Fruit fly (Drosophila melanogaster) whole organism, embryonic: ENCODE measurements around the gene Gr39a.

Source experiments
- CG11398 ChIP-seq: fragments of 200-800 bp; sonication (Bioruptor generic); optimal IDR thresholded peaks from 2 replicates; lab custom pipeline; 2016; ENCODE audit warnings: missing biosample characterization, missing genetic modification characterization
- CG3065 ChIP-seq: fragments of 200-800 bp; sonication (Bioruptor generic); optimal IDR thresholded peaks from 2 replicates; lab custom pipeline; 2016; ENCODE audit warnings: missing biosample characterization, missing genetic modification characterization
- CG3407 ChIP-seq: fragments of 200-800 bp; sonication (Bioruptor generic); optimal IDR thresholded peaks from 2 replicates; lab custom pipeline; 2018; ENCODE audit warnings: missing biosample characterization, mild to moderate bottlenecking, missing genetic modification characterization
- CG3847 ChIP-seq: fragments of 200-800 bp; sonication (Bioruptor generic); IDR thresholded peaks from 2 replicates; pipeline ENCODE4 v1.3.6; 2022; ENCODE audit warnings: missing biosample characterization, missing genetic modification characterization
- CG4707 ChIP-seq: fragments of 200-800 bp; sonication (Bioruptor generic); optimal IDR thresholded peaks from 2 replicates; lab custom pipeline; 2018; ENCODE audit warnings: missing biosample characterization, mild to moderate bottlenecking, missing genetic modification characterization, moderate library complexity
- CG7745 ChIP-seq: fragments of 200-800 bp; sonication (Bioruptor generic); optimal IDR thresholded peaks from 2 replicates; lab custom pipeline; 2018; ENCODE audit warnings: missing biosample characterization, mild to moderate bottlenecking, missing genetic modification characterization, moderate library complexity
- Hsf ChIP-seq: fragments of 200-800 bp; sonication (Bioruptor generic); optimal IDR thresholded peaks from 3 replicates; lab custom pipeline; 2016; ENCODE audit warnings: missing biosample characterization, missing genetic modification characterization
- Optix ChIP-seq: fragments of 200-800 bp; sonication (Bioruptor generic); IDR thresholded peaks from 3 replicates; pipeline ENCODE4 v1.3.6; 2022; ENCODE audit warnings: missing biosample characterization, missing genetic modification characterization
- kah ChIP-seq: fragments of 200-800 bp; sonication (Bioruptor generic); optimal IDR thresholded peaks from 2 replicates; lab custom pipeline; 2018; ENCODE audit warnings: missing biosample characterization, mild to moderate bottlenecking, missing genetic modification characterization
- lov ChIP-seq, 2 experiments: fragments of 200-800 bp in 1 of 2; fragments of >200 bp in 1 of 2; sonication (Bioruptor generic) in 1 of 2; IDR thresholded peaks in 1 of 2; optimal IDR thresholded peaks in 1 of 2; 2 replicates in 1 of 2; 3 replicates in 1 of 2; pipeline versions ENCODE4 v1.3.6 to Lab custom; 2017 to 2022; ENCODE audit warnings: missing biosample characterization in 1 of 2, missing genetic modification characterization in 1 of 2
- oc ChIP-seq: fragments of 200-800 bp; sonication (Bioruptor generic); optimal IDR thresholded peaks from 2 replicates; lab custom pipeline; 2018; ENCODE audit warnings: missing biosample characterization, mild to moderate bottlenecking, missing genetic modification characterization, moderate library complexity
- pb ChIP-seq: fragments of 200-800 bp; sonication (Bioruptor generic); optimal IDR thresholded peaks from 3 replicates; lab custom pipeline; 2016; ENCODE audit warnings: missing biosample characterization, missing genetic modification characterization
- ssp ChIP-seq: fragments of 200-800 bp; sonication (Bioruptor generic); IDR thresholded peaks from 2 replicates; pipeline ENCODE4 v1.3.6; 2022; ENCODE audit warnings: missing biosample characterization, missing genetic modification characterization
- tio ChIP-seq: fragments of 200-800 bp; sonication (Bioruptor generic); optimal IDR thresholded peaks from 2 replicates; lab custom pipeline; 2017; ENCODE audit warnings: missing biosample characterization, missing genetic modification characterization, inconsistent platforms

- no peak for TF ChIP-seq kah (GFP tag; lab: Kevin White, UChicago)
- no peak for TF ChIP-seq Optix (GFP tag; lab: Robert Waterston, UW)
- no peak for TF ChIP-seq CG3407 (GFP tag; lab: Kevin White, UChicago)
- TF ChIP-seq Hsf (GFP tag; lab: Kevin White, UChicago): no peak
- no peak for TF ChIP-seq pb
- TF ChIP-seq CG7745 (tag; lab: Kevin White, UChicago): no peak
- TF ChIP-seq CG4707 (GFP tag; lab: Kevin White, UChicago): no peak
- no peak for TF ChIP-seq CG3847 (GFP tag; lab: Robert Waterston, UW)
- TF ChIP-seq CG11398 (GFP tag; lab: Kevin White, UChicago): no peak
- no peak for TF ChIP-seq ssp
- no peak for TF ChIP-seq lov (optimal IDR thresholded peaks at IDR 0.05; lab: Kevin White, UChicago)
- TF ChIP-seq lov (GFP tag; IDR thresholded peaks at IDR 0.05; lab: Robert Waterston, UW): no peak
- no peak for TF ChIP-seq oc (tag; lab: Kevin White, UChicago)
- TF ChIP-seq tio (GFP tag; lab: Kevin White, UChicago): no peak
- no peak for TF ChIP-seq CG3065 (GFP tag; lab: Kevin White, UChicago)
These were observed 23.4 kb downstream of the Gr39a start, which contains the start of gene CG46314 for dm6 chr2L:21313909-21314400.
